Worm (Caenorhabditis elegans): ENCODE measurements around the gene col-168.

The col-168 gene

ce11 chrX:6286154-6286553 lies 40.0 kb upstream of the col-168 start:
- TF ChIP-seq nhr-28 (tag; optimal IDR thresholded peaks at IDR 0.05) (no peak), cnd-1 (tag; optimal IDR thresholded peaks at IDR 0.05) (peak; percentile 52), drap-1 (GFP tag; optimal IDR thresholded peaks at IDR 0.05) (peak; percentile 48), sptf-1 (tag; optimal IDR thresholded peaks at IDR 0.05) (peak; percentile 63), mls-2 (tag; optimal IDR thresholded peaks at IDR 0.05) (peak; percentile 15), M03D4.4 (tag; optimal IDR thresholded peaks at IDR 0.05) (peak; percentile 65), ceh-83 (GFP tag; optimal IDR thresholded peaks at IDR 0.05) (peak; percentile 70), bed-3 (GFP tag; optimal IDR thresholded peaks at IDR 0.05) (peak; percentile 38), flh-1 (GFP tag; optimal IDR thresholded peaks at IDR 0.05) (peak; percentile 10), tbx-8 (GFP tag; optimal IDR thresholded peaks at IDR 0.05) (no peak), ham-2 (GFP tag; optimal IDR thresholded peaks at IDR 0.05) (peak; percentile 14), sem-2 (GFP tag; optimal IDR thresholded peaks at IDR 0.05) (peak; percentile 48), zip-8 (tag; optimal IDR thresholded peaks at IDR 0.05) (no peak)

ce11 chrX:6289038-6289437 lies 37.1 kb upstream of the col-168 start:
- TF ChIP-seq tbx-8 (GFP tag; optimal IDR thresholded peaks at IDR 0.05) (no peak), zip-8 (tag; optimal IDR thresholded peaks at IDR 0.05) (no peak), nhr-12 (tag; optimal IDR thresholded peaks at IDR 0.05) (no peak), nhr-237 (tag; optimal IDR thresholded peaks at IDR 0.05) (no peak), blmp-1 (tag; optimal IDR thresholded peaks at IDR 0.05) (no peak), elt-1 (tag; optimal IDR thresholded peaks at IDR 0.05; ENCODE audit: borderline replicate concordance, insufficient read depth) (no peak), ztf-11 (tag; optimal IDR thresholded peaks at IDR 0.05) (no peak), unc-62 (GFP tag; optimal IDR thresholded peaks at IDR 0.05) (no peak), hlh-1 (tag; optimal IDR thresholded peaks at IDR 0.05) (no peak), unc-39 (tag; optimal IDR thresholded peaks at IDR 0.05) (no peak), ceh-83 (GFP tag; optimal IDR thresholded peaks at IDR 0.05) (no peak), sptf-1 (tag; optimal IDR thresholded peaks at IDR 0.05) (no peak), drap-1 (GFP tag; optimal IDR thresholded peaks at IDR 0.05) (no peak), ham-2 (GFP tag; optimal IDR thresholded peaks at IDR 0.05) (no peak), mep-1 (tag; optimal IDR thresholded peaks at IDR 0.05) (no peak), ceh-39 (tag; optimal IDR thresholded peaks at IDR 0.05) (no peak), nhr-2 (tag; optimal IDR thresholded peaks at IDR 0.05) (no peak), mls-2 (tag; optimal IDR thresholded peaks at IDR 0.05) (no peak), pha-4 (tag; optimal IDR thresholded peaks at IDR 0.05) (no peak)

DNA sequence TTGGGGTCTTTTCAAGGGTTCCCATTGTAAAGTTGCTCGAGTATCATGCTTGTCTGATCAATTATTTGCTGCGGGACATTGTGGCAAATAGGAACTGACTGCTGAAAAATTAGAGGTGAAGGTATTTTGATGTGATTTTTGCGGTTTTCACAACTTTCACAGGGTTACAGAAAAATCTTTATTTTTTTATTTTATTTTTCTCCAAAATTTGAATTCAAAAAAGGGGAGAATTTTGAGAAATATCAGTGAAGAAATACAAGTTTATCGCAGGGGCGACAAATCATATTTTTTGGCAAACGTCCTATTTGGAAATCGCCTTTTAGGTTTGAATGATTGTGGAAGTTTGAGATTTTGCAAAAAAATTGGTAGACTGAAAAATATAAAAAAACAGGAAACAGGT lies 34.6 kb upstream of the col-168 start, which contains the start of gene lev-9:
TSS of gene lev-9 (minus strand) at position 101 of the 400 bp plus-strand sequence.
- TF ChIP-seq M03D4.4 (tag; optimal IDR thresholded peaks at IDR 0.05), result no peak
- TF ChIP-seq nhr-12 (tag; optimal IDR thresholded peaks at IDR 0.05), result no peak
- TF ChIP-seq hlh-1 (tag; optimal IDR thresholded peaks at IDR 0.05), result peak; percentile 56

- TF ChIP-seq nhr-2 (tag; optimal IDR thresholded peaks at IDR 0.05) (peak; percentile 19), unc-39 (tag; optimal IDR thresholded peaks at IDR 0.05) (no peak), cnd-1 (tag; optimal IDR thresholded peaks at IDR 0.05) (peak; percentile 94), mep-1 (tag; optimal IDR thresholded peaks at IDR 0.05) (peak; percentile 11), snpc-4 (tag; optimal IDR thresholded peaks at IDR 0.05) (no peak), mls-2 (tag; optimal IDR thresholded peaks at IDR 0.05) (peak; percentile 96), sptf-1 (tag; optimal IDR thresholded peaks at IDR 0.05) (peak; percentile 97), drap-1 (GFP tag; optimal IDR thresholded peaks at IDR 0.05) (peak; percentile 94), nhr-28 (tag; optimal IDR thresholded peaks at IDR 0.05) (no peak), unc-120 (tag; optimal IDR thresholded peaks at IDR 0.05; ENCODE audit: poor library complexity, severe bottlenecking) (peak; percentile 95), hlh-1 (tag; optimal IDR thresholded peaks at IDR 0.05) (peak; percentile 4), unc-62 (GFP tag; optimal IDR thresholded peaks at IDR 0.05) (peak; percentile 41), lin-13 (tag; optimal IDR thresholded peaks at IDR 0.05) (peak; percentile 29), ceh-83 (GFP tag; optimal IDR thresholded peaks at IDR 0.05) (peak; percentile 95), ztf-11 (tag; optimal IDR thresholded peaks at IDR 0.05) (no peak), mab-5 (tag; optimal IDR thresholded peaks at IDR 0.05) (peak; percentile 51), zip-8 (tag; optimal IDR thresholded peaks at IDR 0.05) (no peak), elt-1 (tag; optimal IDR thresholded peaks at IDR 0.05; ENCODE audit: borderline replicate concordance, insufficient read depth) (peak; percentile 47), flh-1 (GFP tag; optimal IDR thresholded peaks at IDR 0.05) (peak; percentile 79), nhr-76 (tag; optimal IDR thresholded peaks at IDR 0.05) (no peak), blmp-1 (tag; optimal IDR thresholded peaks at IDR 0.05) (no peak), sem-2 (GFP tag; optimal IDR thresholded peaks at IDR 0.05) (peak; percentile 89), ces-1 (GFP tag; optimal IDR thresholded peaks at IDR 0.05) (peak; percentile 20), ceh-43 (GFP tag; optimal IDR thresholded peaks at IDR 0.05) (peak; percentile 90), ceh-39 (tag; optimal IDR thresholded peaks at IDR 0.05) (peak; percentile 0), pha-4 (tag; optimal IDR thresholded peaks at IDR 0.05) (peak; percentile 46), lsy-2 (tag; optimal IDR thresholded peaks at IDR 0.05) (peak; percentile 57), M03D4.4 (tag; optimal IDR thresholded peaks at IDR 0.05) (peak; percentile 95), bed-3 (GFP tag; optimal IDR thresholded peaks at IDR 0.05) (peak; percentile 89), ham-2 (GFP tag; optimal IDR thresholded peaks at IDR 0.05) (peak; percentile 88), tbx-8 (GFP tag; optimal IDR thresholded peaks at IDR 0.05) (peak; percentile 86), lin-32 (GFP tag; optimal IDR thresholded peaks at IDR 0.05) (peak; percentile 87), nhr-12 (tag; optimal IDR thresholded peaks at IDR 0.05) (no peak), nhr-237 (tag; optimal IDR thresholded peaks at IDR 0.05) (peak; percentile 32), elt-3 (tag; optimal IDR thresholded peaks at IDR 0.05) (no peak)
These were observed 34.0 kb upstream of the col-168 start for ce11 chrX:6292143-6292542.
